Fruit fly (Drosophila melanogaster) S2 (cell line): ENCODE results near the gene CG3942.

Experiments
- CG8478 ChIP-seq: fragments of >200 bp; optimal IDR thresholded peaks from 2 replicates; lab custom pipeline; 2018
- CTCF ChIP-seq, 2 experiments: fragments of >200 bp; optimal IDR thresholded peaks; 2 replicates each; lab custom pipeline; 2018

- TF ChIP-seq CG8478 (lab: Kevin White, UChicago) (no peak), CTCF (optimal IDR thresholded peaks at IDR 0.05; lab: Kevin White, UChicago) (no peak)
Observed at dm6 chr3R:12288580-12289299, 34.8 kb downstream of the CG3942 start.
